Fruit fly (Drosophila melanogaster) whole organism, embryonic: ENCODE results near the gene RpS8.

Source experiments
- Adf1 ChIP-seq: fragments of 200-800 bp; sonication (Bioruptor generic); IDR thresholded peaks from 2 replicates; pipeline ENCODE4 v1.3.6; 2022; ENCODE audit warnings: missing biosample characterization, missing genetic modification characterization
- Atf-2 ChIP-seq: fragments of 200-800 bp; sonication (Bioruptor generic); optimal IDR thresholded peaks from 2 replicates; lab custom pipeline; 2016; ENCODE audit warnings: missing biosample characterization, missing genetic modification characterization
- Blimp-1 ChIP-seq: fragments of 200-800 bp; sonication (Bioruptor generic); optimal IDR thresholded peaks from 3 replicates; lab custom pipeline; 2018; ENCODE audit warnings: missing biosample characterization, missing genetic modification characterization, mild to moderate bottlenecking, moderate library complexity, missing genetic modification reagents
- Bteb2 ChIP-seq: fragments of 200-800 bp; sonication (Bioruptor generic); optimal IDR thresholded peaks from 2 replicates; lab custom pipeline; 2016; ENCODE audit warnings: missing biosample characterization, missing genetic modification characterization
- CG10959 ChIP-seq: fragments of 200-800 bp; sonication (Bioruptor generic); IDR thresholded peaks from 2 replicates; pipeline ENCODE4 v1.3.6; 2022; ENCODE audit warnings: missing biosample characterization, missing genetic modification characterization
- CG11696 ChIP-seq: fragments of 200-800 bp; sonication (Bioruptor generic); IDR thresholded peaks from 2 replicates; pipeline ENCODE4 v1.3.6; 2022; ENCODE audit warnings: missing biosample characterization, missing genetic modification characterization
- CG12769 ChIP-seq: fragments of 200-800 bp; sonication (Bioruptor generic); optimal IDR thresholded peaks from 2 replicates; lab custom pipeline; 2019; ENCODE audit warnings: missing biosample characterization, mild to moderate bottlenecking, missing genetic modification characterization, moderate library complexity
- CG13123 ChIP-seq: fragments of 200-800 bp; sonication (Bioruptor generic); optimal IDR thresholded peaks from 2 replicates; lab custom pipeline; 2016; ENCODE audit warnings: missing biosample characterization, missing genetic modification characterization
- CG13775 ChIP-seq: fragments of 200-800 bp; sonication (Bioruptor generic); optimal IDR thresholded peaks from 3 replicates; lab custom pipeline; 2017; ENCODE audit warnings: missing biosample characterization, mild to moderate bottlenecking, missing genetic modification characterization
- CG14441 ChIP-seq: fragments of 200-800 bp; sonication (Bioruptor generic); IDR thresholded peaks from 2 replicates; pipeline ENCODE4 v1.3.6; 2022; ENCODE audit warnings: missing biosample characterization, missing genetic modification characterization
- CG15479 ChIP-seq: fragments of 200-800 bp; sonication (Bioruptor generic); optimal IDR thresholded peaks from 3 replicates; lab custom pipeline; 2019; ENCODE audit warnings: missing biosample characterization, mild to moderate bottlenecking, missing genetic modification characterization, moderate library complexity
- CG17612 ChIP-seq: fragments of 200-800 bp; sonication (Bioruptor generic); IDR thresholded peaks from 2 replicates; pipeline ENCODE4 v1.3.6; 2022; ENCODE audit warnings: missing biosample characterization, missing genetic modification characterization
- CG4730 ChIP-seq: fragments of 200-800 bp; sonication (Bioruptor generic); IDR thresholded peaks from 2 replicates; pipeline ENCODE4 v1.3.6; 2022; ENCODE audit warnings: missing biosample characterization, missing genetic modification characterization
- CG7745 ChIP-seq: fragments of 200-800 bp; sonication (Bioruptor generic); optimal IDR thresholded peaks from 2 replicates; lab custom pipeline; 2018; ENCODE audit warnings: missing biosample characterization, mild to moderate bottlenecking, missing genetic modification characterization, moderate library complexity
- CG7928 ChIP-seq: fragments of 200-800 bp; sonication (Bioruptor generic); optimal IDR thresholded peaks from 2 replicates; lab custom pipeline; 2017; ENCODE audit warnings: missing biosample characterization, mild to moderate bottlenecking, missing genetic modification characterization
- CG8089 ChIP-seq: fragments of 200-800 bp; sonication (Bioruptor generic); optimal IDR thresholded peaks from 3 replicates; lab custom pipeline; 2016; ENCODE audit warnings: missing biosample characterization, missing genetic modification characterization
- CG9817 ChIP-seq: fragments of 200-800 bp; sonication (Bioruptor generic); optimal IDR thresholded peaks from 2 replicates; lab custom pipeline; 2018; ENCODE audit warnings: missing biosample characterization, mild to moderate bottlenecking, missing genetic modification characterization, moderate library complexity
- Camta ChIP-seq: fragments of 200-800 bp; sonication (Bioruptor generic); optimal IDR thresholded peaks from 2 replicates; lab custom pipeline; 2016; ENCODE audit warnings: missing biosample characterization, missing genetic modification characterization
- Dll ChIP-seq: fragments of 200-800 bp; sonication (Bioruptor generic); IDR thresholded peaks from 4 replicates; pipeline ENCODE4 v1.3.6; 2022; ENCODE audit warnings: missing biosample characterization, missing genetic modification characterization; ENCODE audit not compliant: partially characterized antibody
- Ets65A ChIP-seq: fragments of 200-800 bp; sonication (Bioruptor generic); peaks from one replicate; lab custom pipeline; 2016; ENCODE audit warnings: missing biosample characterization, missing genetic modification characterization
- Fer2 ChIP-seq: fragments of 200-800 bp; sonication (Bioruptor generic); optimal IDR thresholded peaks from 2 replicates; lab custom pipeline; 2018; ENCODE audit warnings: missing biosample characterization, mild to moderate bottlenecking, missing genetic modification characterization, moderate library complexity
- Gsc ChIP-seq: fragments of 200-800 bp; sonication (Bioruptor generic); IDR thresholded peaks from 2 replicates; pipeline ENCODE4 v1.3.6; 2022; ENCODE audit warnings: missing biosample characterization, missing genetic modification characterization
- Gug ChIP-seq: fragments of 200-800 bp; sonication (Bioruptor generic); IDR thresholded peaks from 4 replicates; pipeline ENCODE4 v1.3.6; 2022; ENCODE audit warnings: missing biosample characterization, missing genetic modification characterization
- Hmr ChIP-seq: fragments of 200-800 bp; sonication (Bioruptor generic); optimal IDR thresholded peaks from 3 replicates; lab custom pipeline; 2017; ENCODE audit warnings: mild to moderate bottlenecking, missing biosample characterization, missing genetic modification reagents, missing genetic modification characterization
- Hr78 ChIP-seq, 2 experiments: fragments of 200-800 bp in 1 of 2; fragments of >200 bp in 1 of 2; sonication (Bioruptor generic) in 1 of 2; optimal IDR thresholded peaks; 2 replicates each; lab custom pipeline; 2017 to 2019; ENCODE audit warnings: missing biosample characterization in 2 of 2, missing genetic modification characterization in 2 of 2, mild to moderate bottlenecking in 1 of 2, moderate library complexity in 1 of 2
- Lpt ChIP-seq: fragments of >200 bp; optimal IDR thresholded peaks from 2 replicates; lab custom pipeline; 2018; ENCODE audit warnings: missing biosample characterization, missing genetic modification characterization
- Myb ChIP-seq: fragments of 200-800 bp; sonication (Bioruptor generic); optimal IDR thresholded peaks from 2 replicates; lab custom pipeline; 2016; ENCODE audit warnings: missing biosample characterization, missing genetic modification characterization
- NfI ChIP-seq: fragments of 200-800 bp; sonication (Bioruptor generic); optimal IDR thresholded peaks from 3 replicates; lab custom pipeline; 2018; ENCODE audit warnings: missing biosample characterization, mild to moderate bottlenecking, missing genetic modification characterization, moderate library complexity
- Oaz ChIP-seq: fragments of 200-800 bp; sonication (Bioruptor generic); IDR thresholded peaks from 2 replicates; pipeline ENCODE4 v1.3.6; 2022; ENCODE audit warnings: missing biosample characterization, missing genetic modification characterization
- Spps ChIP-seq: fragments of 200-800 bp; sonication (Bioruptor generic); optimal IDR thresholded peaks from 2 replicates; lab custom pipeline; 2018; ENCODE audit warnings: missing biosample characterization, mild to moderate bottlenecking, missing genetic modification characterization
- ab ChIP-seq: fragments of 200-800 bp; sonication (Bioruptor generic); optimal IDR thresholded peaks from 2 replicates; lab custom pipeline; 2016; ENCODE audit warnings: missing biosample characterization, missing genetic modification characterization
- ase ChIP-seq: fragments of 200-800 bp; sonication (Bioruptor generic); IDR thresholded peaks from 3 replicates; pipeline ENCODE4 v1.3.6; 2022; ENCODE audit warnings: missing biosample characterization, missing genetic modification characterization
- bbx ChIP-seq: fragments of 200-800 bp; sonication (Bioruptor generic); IDR thresholded peaks from 2 replicates; pipeline ENCODE4 v1.3.6; 2022; ENCODE audit warnings: missing biosample characterization, missing genetic modification characterization; ENCODE audit not compliant: partially characterized antibody
- bsh ChIP-seq, 2 experiments: fragments of 200-800 bp; sonication (Bioruptor generic); optimal IDR thresholded peaks; 2 replicates each; lab custom pipeline; 2017 to 2018; ENCODE audit warnings: mild to moderate bottlenecking in 2 of 2, missing biosample characterization in 2 of 2, missing genetic modification characterization in 2 of 2, moderate library complexity in 1 of 2
- chinmo ChIP-seq: fragments of 200-800 bp; sonication (Bioruptor generic); IDR thresholded peaks from 4 replicates; pipeline ENCODE4 v1.3.6; 2022; ENCODE audit warnings: missing biosample characterization, missing genetic modification characterization; ENCODE audit not compliant: partially characterized antibody
- chm ChIP-seq: fragments of 200-800 bp; sonication (Bioruptor generic); IDR thresholded peaks from 2 replicates; pipeline ENCODE4 v1.3.6; 2022; ENCODE audit warnings: missing biosample characterization, missing genetic modification characterization
- crol ChIP-seq: fragments of 200-800 bp; sonication (Bioruptor generic); IDR thresholded peaks from 2 replicates; pipeline ENCODE4 v1.3.6; 2022; ENCODE audit warnings: missing biosample characterization, missing genetic modification characterization
- dati ChIP-seq: fragments of 200-800 bp; sonication (Bioruptor generic); IDR thresholded peaks from 2 replicates; pipeline ENCODE4 v1.3.6; 2022; ENCODE audit warnings: missing biosample characterization, missing genetic modification characterization
- grn ChIP-seq: fragments of 200-800 bp; sonication (Bioruptor generic); optimal IDR thresholded peaks from 3 replicates; lab custom pipeline; 2017; ENCODE audit warnings: missing biosample characterization, missing genetic modification characterization
- gsb ChIP-seq: fragments of 200-800 bp; sonication (Bioruptor generic); IDR thresholded peaks from 2 replicates; pipeline ENCODE4 v1.3.6; 2022; ENCODE audit warnings: missing biosample characterization, missing genetic modification characterization
- h ChIP-seq: fragments of >200 bp; optimal IDR thresholded peaks from 2 replicates; lab custom pipeline; 2017
- ken ChIP-seq: fragments of 200-800 bp; sonication (Bioruptor generic); IDR thresholded peaks from 3 replicates; pipeline ENCODE4 v1.3.6; 2022; ENCODE audit warnings: missing biosample characterization, missing genetic modification characterization
- lola ChIP-seq, 3 experiments: fragments of >200 bp in 2 of 3; fragments of 200-800 bp in 1 of 3; sonication (Bioruptor generic) in 1 of 3; optimal IDR thresholded peaks; 2 replicates each; lab custom pipeline; 2017 to 2019; ENCODE audit warnings: missing biosample characterization in 3 of 3, missing genetic modification characterization in 3 of 3, mild to moderate bottlenecking in 1 of 3, moderate library complexity in 1 of 3
- mld ChIP-seq: fragments of 200-800 bp; sonication (Bioruptor generic); IDR thresholded peaks from 3 replicates; pipeline ENCODE4 v1.3.6; 2022; ENCODE audit warnings: missing biosample characterization, missing genetic modification characterization; ENCODE audit not compliant: partially characterized antibody
- nerfin-2 ChIP-seq: fragments of 200-800 bp; sonication (Bioruptor generic); IDR thresholded peaks from 2 replicates; pipeline ENCODE4 v1.3.6; 2022; ENCODE audit warnings: missing biosample characterization, missing genetic modification characterization; ENCODE audit not compliant: partially characterized antibody
- pita ChIP-seq: fragments of 200-800 bp; sonication (Bioruptor generic); optimal IDR thresholded peaks from 2 replicates; lab custom pipeline; 2017; ENCODE audit warnings: missing biosample characterization, mild to moderate bottlenecking, missing genetic modification characterization
- sens-2 ChIP-seq: fragments of 200-800 bp; sonication (Bioruptor generic); IDR thresholded peaks from 2 replicates; pipeline ENCODE4 v1.3.6; 2022; ENCODE audit warnings: missing biosample characterization, missing genetic modification characterization
- sim ChIP-seq: fragments of 200-800 bp; sonication (Bioruptor generic); IDR thresholded peaks from 2 replicates; pipeline ENCODE4 v1.3.6; 2022; ENCODE audit warnings: missing biosample characterization, missing genetic modification characterization
- zfh2 ChIP-seq: fragments of 200-800 bp; sonication (Bioruptor generic); optimal IDR thresholded peaks from 2 replicates; lab custom pipeline; 2016; ENCODE audit warnings: missing biosample characterization, missing genetic modification characterization

RpS8 gene

DNA sequence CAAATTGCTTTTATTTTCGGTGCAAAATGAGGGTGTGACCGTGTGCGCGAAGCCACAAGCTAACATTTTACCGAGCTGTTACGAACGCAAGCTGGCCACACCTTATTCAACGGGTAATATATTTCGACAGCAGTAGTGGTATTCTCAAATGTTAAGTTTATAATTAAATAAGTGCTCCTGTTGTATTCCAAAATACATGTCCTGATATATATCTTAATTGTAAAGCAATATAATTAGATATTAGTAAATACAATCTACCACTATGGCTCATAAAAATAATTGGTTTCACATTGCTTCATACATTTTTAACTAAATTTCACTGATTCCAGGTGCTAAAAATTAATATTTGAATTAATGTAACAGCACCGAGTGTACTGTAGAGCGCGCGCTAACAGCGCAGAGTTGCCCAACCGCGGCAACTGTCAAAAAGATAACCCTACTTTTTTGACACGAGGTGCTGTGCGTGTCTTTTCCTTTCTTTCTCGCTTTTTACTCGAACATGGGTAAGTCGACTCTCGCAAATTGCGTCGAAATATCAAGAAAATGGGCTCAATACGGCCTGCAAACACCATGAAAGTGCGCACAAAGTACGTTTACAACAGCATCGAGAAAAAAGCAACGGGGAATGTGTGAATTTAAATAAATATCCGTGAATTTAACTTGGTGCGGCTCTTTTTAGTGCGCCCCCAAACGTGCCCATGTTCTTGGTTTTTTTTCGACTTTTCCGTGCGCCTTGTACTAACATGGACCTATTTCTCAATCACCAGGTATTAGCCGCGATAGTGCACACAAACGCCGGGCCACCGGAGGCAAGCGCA lies at the start of gene RpS8, which contains the start of gene CG15514:
RpS8 (plus strand) TSS at position 151 of the 818 bp plus-strand sequence.
CG15514 (minus strand) TSS at position 63 of the 818 bp plus-strand sequence.
- TF ChIP-seq Atf-2 (no peak), CG14441 (GFP tag; lab: Robert Waterston, UW) (no peak), ase (GFP tag; lab: Robert Waterston, UW) (no peak), CG7745 (tag; lab: Kevin White, UChicago) (no peak), Fer2 (tag; lab: Kevin White, UChicago) (peak; percentile 67), CG17612 (GFP tag; lab: Robert Waterston, UW) (no peak), bsh (GFP tag; optimal IDR thresholded peaks at IDR 0.05; lab: Kevin White, UChicago) (peak in 1 of 2 experiments; percentile 51), crol (no peak), CG15479 (GFP tag; lab: Kevin White, UChicago) (no peak), CG10959 (GFP tag; lab: Robert Waterston, UW) (no peak), sens-2 (GFP tag; lab: Robert Waterston, UW) (no peak), Hmr (peak; percentile 80), NfI (GFP tag; lab: Kevin White, UChicago) (peak; percentile 74), Adf1 (GFP tag; lab: Robert Waterston, UW) (no peak; the same call in 1 of the 2 replicates), Camta (GFP tag; lab: Kevin White, UChicago) (peak; percentile 24), grn (no peak), Myb (GFP tag; lab: Kevin White, UChicago) (peak; percentile 27), Gug (GFP tag; lab: Robert Waterston, UW) (peak; percentile 11; the same call in 1 of the 4 replicates), mld (GFP tag; lab: Robert Waterston, UW) (no peak), CG12769 (tag; lab: Kevin White, UChicago) (no peak), CG13123 (GFP tag; lab: Kevin White, UChicago) (no peak), Ets65A (GFP tag; lab: Kevin White, UChicago) (peak; percentile 71), CG4730 (GFP tag; lab: Robert Waterston, UW) (no peak), CG8089 (GFP tag; lab: Kevin White, UChicago) (no peak), lola (GFP tag; optimal IDR thresholded peaks at IDR 0.05; lab: Kevin White, UChicago) (peak in 1 of 3 experiments; percentile 55), ab (GFP tag; lab: Kevin White, UChicago) (no peak), nerfin-2 (GFP tag; lab: Robert Waterston, UW) (no peak), Bteb2 (GFP tag; lab: Kevin White, UChicago) (no peak), Lpt (GFP tag; lab: Kevin White, UChicago) (no peak), Spps (tag; lab: Kevin White, UChicago) (no peak), pita (GFP tag; lab: Kevin White, UChicago) (no peak), sim (no peak), Oaz (GFP tag; lab: Robert Waterston, UW) (0 out of 2 replicates have a peak, but pooled peaks have one; percentile 47), Blimp-1 (GFP tag; lab: Kevin White, UChicago) (peak; percentile 63), bbx (GFP tag; lab: Robert Waterston, UW) (peak; percentile 8; the same call in 1 of the 2 replicates), h (no peak), CG11696 (no peak), CG7928 (GFP tag; lab: Kevin White, UChicago) (no peak), Dll (GFP tag; lab: Robert Waterston, UW) (no peak), CG9817 (peak; percentile 63), CG13775 (GFP tag; lab: Kevin White, UChicago) (peak; percentile 67), chinmo (GFP tag; lab: Robert Waterston, UW) (0 out of 4 replicates have a peak, but pooled peaks have one; percentile 6), Hr78 (GFP tag; optimal IDR thresholded peaks at IDR 0.05; lab: Kevin White, UChicago) (no peak), chm (GFP tag; lab: Robert Waterston, UW) (peak; percentile 57; the same call in 1 of the 2 replicates), zfh2 (no peak), ken (GFP tag; lab: Robert Waterston, UW) (0 out of 3 replicates have a peak, but pooled peaks have one; percentile 38), gsb (GFP tag; lab: Robert Waterston, UW) (no peak), Gsc (no peak), dati (GFP tag; lab: Robert Waterston, UW) (no peak)
